Fruit fly (Drosophila melanogaster) whole organism, embryonic: ENCODE results near the gene CG14731.
A peak's percentile ranks its signal among the peaks of the same experiment; 100 is the strongest.

Source experiments
- Atf-2 ChIP-seq: fragments of 200-800 bp; sonication (Bioruptor generic); optimal IDR thresholded peaks from 2 replicates; lab custom pipeline; 2016; ENCODE audit warnings: missing biosample characterization, missing genetic modification characterization
- B-H2 ChIP-seq: fragments of 200-800 bp; sonication (Bioruptor generic); optimal IDR thresholded peaks from 2 replicates; lab custom pipeline; 2018; ENCODE audit warnings: missing biosample characterization, mild to moderate bottlenecking, missing genetic modification characterization
- Bgb ChIP-seq: fragments of 200-800 bp; sonication (Bioruptor generic); IDR thresholded peaks from 2 replicates; pipeline ENCODE4 v1.3.6; 2022; ENCODE audit warnings: missing biosample characterization, missing genetic modification characterization; ENCODE audit not compliant: partially characterized antibody
- CG10209 ChIP-seq: fragments of 200-800 bp; sonication (Bioruptor generic); optimal IDR thresholded peaks from 3 replicates; lab custom pipeline; 2017; ENCODE audit warnings: missing biosample characterization, mild to moderate bottlenecking, missing genetic modification characterization, missing genetic modification reagents
- CG10366 ChIP-seq: fragments of 200-800 bp; sonication (Bioruptor generic); IDR thresholded peaks from 2 replicates; pipeline ENCODE4 v1.3.6; 2022; ENCODE audit warnings: missing biosample characterization, missing genetic modification characterization
- CG11456 ChIP-seq: fragments of 200-800 bp; sonication (Bioruptor generic); IDR thresholded peaks from 3 replicates; pipeline ENCODE4 v1.3.6; 2022; ENCODE audit warnings: missing biosample characterization, missing genetic modification characterization
- CG12299 ChIP-seq: fragments of 200-800 bp; sonication (Bioruptor generic); optimal IDR thresholded peaks from 2 replicates; lab custom pipeline; 2018; ENCODE audit warnings: missing biosample characterization, mild to moderate bottlenecking, missing genetic modification characterization
- CG17568 ChIP-seq: fragments of 200-800 bp; sonication (Bioruptor generic); optimal IDR thresholded peaks from 2 replicates; lab custom pipeline; 2018; ENCODE audit warnings: missing biosample characterization, mild to moderate bottlenecking, missing genetic modification characterization, moderate library complexity
- CG18476 ChIP-seq: fragments of 200-800 bp; sonication (Bioruptor generic); optimal IDR thresholded peaks from 2 replicates; lab custom pipeline; 2016; ENCODE audit warnings: missing biosample characterization, mild to moderate bottlenecking, missing genetic modification characterization
- CG3065 ChIP-seq: fragments of 200-800 bp; sonication (Bioruptor generic); optimal IDR thresholded peaks from 2 replicates; lab custom pipeline; 2016; ENCODE audit warnings: missing biosample characterization, missing genetic modification characterization
- CG3281 ChIP-seq: fragments of 200-800 bp; sonication (Bioruptor generic); optimal IDR thresholded peaks from 3 replicates; lab custom pipeline; 2017; ENCODE audit warnings: missing biosample characterization, mild to moderate bottlenecking, missing genetic modification characterization
- CG4328 ChIP-seq: fragments of 200-800 bp; sonication (Bioruptor generic); optimal IDR thresholded peaks from 3 replicates; lab custom pipeline; 2017; ENCODE audit warnings: missing biosample characterization, missing genetic modification reagents, missing genetic modification characterization
- CG4854 ChIP-seq: fragments of 200-800 bp; sonication (Bioruptor generic); optimal IDR thresholded peaks from 2 replicates; lab custom pipeline; 2016; ENCODE audit warnings: missing biosample characterization, missing genetic modification characterization, inconsistent platforms
- CG6654 ChIP-seq: fragments of 200-800 bp; sonication (Bioruptor generic); optimal IDR thresholded peaks from 2 replicates; lab custom pipeline; 2017; ENCODE audit warnings: missing biosample characterization, mild to moderate bottlenecking, missing genetic modification characterization
- CG9437 ChIP-seq: fragments of 200-800 bp; sonication (Bioruptor generic); optimal IDR thresholded peaks from 2 replicates; lab custom pipeline; 2018; ENCODE audit warnings: missing biosample characterization, mild to moderate bottlenecking, missing genetic modification characterization
- CG9876 ChIP-seq: fragments of 200-800 bp; sonication (Bioruptor generic); optimal IDR thresholded peaks from 2 replicates; lab custom pipeline; 2016; ENCODE audit warnings: missing biosample characterization, missing genetic modification characterization
- Dip2 ChIP-seq: fragments of 200-800 bp; sonication (Bioruptor generic); IDR thresholded peaks from 2 replicates; pipeline ENCODE4 v1.3.6; 2022; ENCODE audit warnings: missing biosample characterization, missing genetic modification characterization
- GATAe ChIP-seq: fragments of 200-800 bp; sonication (Bioruptor generic); conservative IDR thresholded peaks from 2 replicates; pipeline ENCODE4 v1.3.6; 2022; ENCODE audit warnings: missing biosample characterization, missing genetic modification characterization
- Hand ChIP-seq: fragments of 200-800 bp; sonication (Bioruptor generic); optimal IDR thresholded peaks from 2 replicates; lab custom pipeline; 2017; ENCODE audit warnings: mild to moderate bottlenecking, missing biosample characterization, missing genetic modification reagents, missing genetic modification characterization
- HmgZ ChIP-seq: fragments of 200-800 bp; sonication (Bioruptor generic); optimal IDR thresholded peaks from 2 replicates; lab custom pipeline; 2018; ENCODE audit warnings: missing biosample characterization, mild to moderate bottlenecking, missing genetic modification characterization
- MBD-R2 ChIP-seq: fragments of 200-800 bp; sonication (Bioruptor generic); IDR thresholded peaks from 2 replicates; pipeline ENCODE4 v1.3.6; 2022; ENCODE audit warnings: missing biosample characterization, missing genetic modification characterization
- Max ChIP-seq: fragments of 200-800 bp; sonication (Bioruptor generic); optimal IDR thresholded peaks from 2 replicates; lab custom pipeline; 2016; ENCODE audit warnings: missing biosample characterization, mild to moderate bottlenecking, missing genetic modification characterization
- Mes4 ChIP-seq: fragments of 200-800 bp; sonication (Bioruptor generic); optimal IDR thresholded peaks from 2 replicates; lab custom pipeline; 2016; ENCODE audit warnings: missing biosample characterization, missing genetic modification characterization
- NC2β ChIP-seq: fragments of 200-800 bp; sonication (Bioruptor generic); optimal IDR thresholded peaks from 2 replicates; lab custom pipeline; 2016; ENCODE audit warnings: missing biosample characterization, missing genetic modification characterization
- Oaz ChIP-seq: fragments of 200-800 bp; sonication (Bioruptor generic); IDR thresholded peaks from 2 replicates; pipeline ENCODE4 v1.3.6; 2022; ENCODE audit warnings: missing biosample characterization, missing genetic modification characterization
- Six4 ChIP-seq: fragments of 200-800 bp; sonication (Bioruptor generic); optimal IDR thresholded peaks from 2 replicates; lab custom pipeline; 2016; ENCODE audit warnings: missing biosample characterization, missing genetic modification characterization
- Ssrp ChIP-seq: fragments of 200-800 bp; sonication (Bioruptor generic); optimal IDR thresholded peaks from 2 replicates; lab custom pipeline; 2018; ENCODE audit warnings: missing biosample characterization, mild to moderate bottlenecking, missing genetic modification characterization, moderate library complexity
- bigmax ChIP-seq: fragments of 200-800 bp; sonication (Bioruptor generic); optimal IDR thresholded peaks from 2 replicates; lab custom pipeline; 2018; ENCODE audit warnings: missing biosample characterization, mild to moderate bottlenecking, missing genetic modification characterization
- chif ChIP-seq, 2 experiments: fragments of 200-800 bp; sonication (Bioruptor generic); optimal IDR thresholded peaks; 3 replicates each; lab custom pipeline; 2016; ENCODE audit warnings: missing biosample characterization in 2 of 2, missing genetic modification characterization in 2 of 2
- disco-r ChIP-seq: fragments of 200-800 bp; sonication (Bioruptor generic); optimal IDR thresholded peaks from 2 replicates; lab custom pipeline; 2016; ENCODE audit warnings: missing biosample characterization, missing genetic modification characterization
- exex ChIP-seq: fragments of 200-800 bp; sonication (Bioruptor generic); optimal IDR thresholded peaks from 4 replicates; lab custom pipeline; 2018; ENCODE audit warnings: missing biosample characterization, mild to moderate bottlenecking, missing genetic modification characterization, moderate library complexity
- fd3F ChIP-seq: fragments of 200-800 bp; sonication (Bioruptor generic); optimal IDR thresholded peaks from 2 replicates; lab custom pipeline; 2018; ENCODE audit warnings: missing biosample characterization, mild to moderate bottlenecking, missing genetic modification characterization, moderate library complexity
- h ChIP-seq: fragments of >200 bp; optimal IDR thresholded peaks from 2 replicates; lab custom pipeline; 2017
- hb ChIP-seq: fragments of 200-800 bp; sonication (Bioruptor generic); IDR thresholded peaks from 3 replicates; pipeline ENCODE4 v1.3.6; 2022; ENCODE audit warnings: missing biosample characterization, missing genetic modification characterization; ENCODE audit not compliant: partially characterized antibody
- kah ChIP-seq: fragments of 200-800 bp; sonication (Bioruptor generic); optimal IDR thresholded peaks from 2 replicates; lab custom pipeline; 2018; ENCODE audit warnings: missing biosample characterization, mild to moderate bottlenecking, missing genetic modification characterization
- knrl ChIP-seq: fragments of 200-800 bp; sonication (Bioruptor generic); IDR thresholded peaks from 3 replicates; pipeline ENCODE4 v1.3.6; 2022; ENCODE audit warnings: missing biosample characterization, missing genetic modification characterization; ENCODE audit not compliant: partially characterized antibody
- lola ChIP-seq, 3 experiments: fragments of >200 bp in 2 of 3; fragments of 200-800 bp in 1 of 3; sonication (Bioruptor generic) in 1 of 3; optimal IDR thresholded peaks; 2 replicates each; lab custom pipeline; 2017 to 2019; ENCODE audit warnings: missing biosample characterization in 3 of 3, missing genetic modification characterization in 3 of 3, mild to moderate bottlenecking in 1 of 3, moderate library complexity in 1 of 3
- luna ChIP-seq: fragments of 200-800 bp; sonication (Bioruptor generic); optimal IDR thresholded peaks from 2 replicates; lab custom pipeline; 2016; ENCODE audit warnings: missing biosample characterization, missing genetic modification characterization
- nerfin-1 ChIP-seq: fragments of 200-800 bp; sonication (Bioruptor generic); optimal IDR thresholded peaks from 3 replicates; lab custom pipeline; 2019; ENCODE audit warnings: missing biosample characterization, mild to moderate bottlenecking, missing genetic modification characterization, moderate library complexity
- oc ChIP-seq: fragments of 200-800 bp; sonication (Bioruptor generic); optimal IDR thresholded peaks from 2 replicates; lab custom pipeline; 2018; ENCODE audit warnings: missing biosample characterization, mild to moderate bottlenecking, missing genetic modification characterization, moderate library complexity
- onecut ChIP-seq: fragments of 200-800 bp; sonication (Bioruptor generic); IDR thresholded peaks from 2 replicates; pipeline ENCODE4 v1.3.6; 2022; ENCODE audit warnings: missing biosample characterization, missing genetic modification characterization
- peb ChIP-seq: fragments of 200-800 bp; sonication (Bioruptor generic); IDR thresholded peaks from 2 replicates; pipeline ENCODE4 v1.3.6; 2022; ENCODE audit warnings: missing biosample characterization, missing genetic modification characterization
- pho ChIP-seq: fragments of 200-800 bp; sonication (Bioruptor generic); optimal IDR thresholded peaks from 2 replicates; lab custom pipeline; 2016; ENCODE audit warnings: missing biosample characterization, missing genetic modification characterization
- pnt ChIP-seq: fragments of 200-800 bp; sonication (Bioruptor generic); optimal IDR thresholded peaks from 3 replicates; lab custom pipeline; 2016; ENCODE audit warnings: missing biosample characterization, missing genetic modification characterization
- scrt ChIP-seq: fragments of 200-800 bp; sonication (Bioruptor generic); optimal IDR thresholded peaks from 2 replicates; lab custom pipeline; 2018; ENCODE audit warnings: missing biosample characterization, mild to moderate bottlenecking, missing genetic modification characterization, moderate library complexity
- sqz ChIP-seq: fragments of 200-800 bp; sonication (Bioruptor generic); optimal IDR thresholded peaks from 3 replicates; lab custom pipeline; 2018; ENCODE audit warnings: missing biosample characterization, mild to moderate bottlenecking, missing genetic modification characterization
- trem ChIP-seq: fragments of 200-800 bp; optimal IDR thresholded peaks from 3 replicates; lab custom pipeline; 2019; ENCODE audit warnings: missing biosample characterization, mild to moderate bottlenecking, missing genetic modification characterization, moderate library complexity
- twi ChIP-seq: fragments of 200-800 bp; optimal IDR thresholded peaks from 2 replicates; lab custom pipeline; 2019; ENCODE audit warnings: missing biosample characterization, mild to moderate bottlenecking, missing genetic modification characterization, moderate library complexity
- vvl ChIP-seq: fragments of 200-800 bp; sonication (Bioruptor generic); IDR thresholded peaks from 2 replicates; pipeline ENCODE4 v1.3.6; 2022; ENCODE audit warnings: missing biosample characterization, missing genetic modification characterization
- z ChIP-seq: fragments of 200-800 bp; sonication (Bioruptor generic); IDR thresholded peaks from 3 replicates; pipeline ENCODE4 v1.3.6; 2022; ENCODE audit warnings: missing biosample characterization, missing genetic modification characterization
- zfh1 ChIP-seq: fragments of 200-800 bp; sonication (Bioruptor generic); IDR thresholded peaks from 3 replicates; pipeline ENCODE4 v1.3.6; 2022; ENCODE audit warnings: missing biosample characterization, missing genetic modification characterization

CG14731 gene

dm6 chr3R:11962739-11963214 lies 31.7 kb downstream of the CG14731 start, which contains the start of the genes CG3281 and aurA (continued):
- TF ChIP-seq CG12299 (tag; lab: Kevin White, UChicago) = peak; percentile 10
- TF ChIP-seq B-H2 = peak; percentile 58
- no peak for TF ChIP-seq scrt (GFP tag; lab: Kevin White, UChicago)
- no peak for TF ChIP-seq CG6654 (GFP tag; lab: Kevin White, UChicago)
- 0 out of 3 replicates have a peak, but pooled peaks have one; percentile 64 for TF ChIP-seq CG11456 (GFP tag; lab: Robert Waterston, UW)
- TF ChIP-seq Six4 (GFP tag; lab: Kevin White, UChicago) = peak; percentile 59
- TF ChIP-seq CG4328 = peak; percentile 62
- TF ChIP-seq CG18476 (GFP tag; lab: Kevin White, UChicago) = peak; percentile 53
- peak; percentile 69 for TF ChIP-seq Max (GFP tag; lab: Kevin White, UChicago)
- TF ChIP-seq hb (GFP tag; lab: Robert Waterston, UW) = peak; percentile 94
- no peak for TF ChIP-seq h (lab: Kevin White, UChicago)
- TF ChIP-seq pnt = peak; percentile 69
- peak; percentile 65 for TF ChIP-seq nerfin-1 (tag; lab: Kevin White, UChicago)
- TF ChIP-seq bigmax (GFP tag; lab: Kevin White, UChicago) = no peak
- no peak for TF ChIP-seq Hand (GFP tag; lab: Kevin White, UChicago)
- TF ChIP-seq CG3281 (GFP tag; lab: Kevin White, UChicago) = peak; percentile 80
- no peak for TF ChIP-seq zfh1
- TF ChIP-seq z = no peak
- no peak for TF ChIP-seq kah (GFP tag; lab: Kevin White, UChicago)
- peak; percentile 89 for TF ChIP-seq pho (GFP tag; lab: Kevin White, UChicago)
- TF ChIP-seq knrl (GFP tag; lab: Robert Waterston, UW) = peak; percentile 99
- TF ChIP-seq fd3F (GFP tag; lab: Kevin White, UChicago) = peak; percentile 39
- TF ChIP-seq CG10209 = peak; percentile 56
- TF ChIP-seq lola (GFP tag; optimal IDR thresholded peaks at IDR 0.05; lab: Kevin White, UChicago) = peak in 1 of 3 experiments; percentile 80
- TF ChIP-seq luna (GFP tag; lab: Kevin White, UChicago) = peak; percentile 55
- TF ChIP-seq trem = peak; percentile 86
- peak; percentile 42 for TF ChIP-seq disco-r (GFP tag; lab: Kevin White, UChicago)
- peak; percentile 59 for TF ChIP-seq Atf-2 (GFP tag; lab: Kevin White, UChicago)
- peak; percentile 71 for TF ChIP-seq MBD-R2 (GFP tag; lab: Robert Waterston, UW)
- TF ChIP-seq CG9876 (GFP tag; lab: Kevin White, UChicago) = peak; percentile 68
- peak; percentile 61 for TF ChIP-seq vvl (GFP tag; lab: Robert Waterston, UW)
- no peak for TF ChIP-seq Dip2 (GFP tag; lab: Robert Waterston, UW)
- peak; percentile 1 for TF ChIP-seq CG3065 (GFP tag; lab: Kevin White, UChicago)
- peak; percentile 66 for TF ChIP-seq HmgZ (tag; lab: Kevin White, UChicago)
- TF ChIP-seq sqz = peak; percentile 73
- no peak for TF ChIP-seq oc (tag; lab: Kevin White, UChicago)
- no peak for TF ChIP-seq onecut (GFP tag; lab: Robert Waterston, UW)
- TF ChIP-seq CG9437 (GFP tag; lab: Kevin White, UChicago) = peak; percentile 9
- no peak for TF ChIP-seq GATAe (GFP tag; lab: Robert Waterston, UW)
- no peak for TF ChIP-seq CG17568 (GFP tag; lab: Kevin White, UChicago)
- no peak for TF ChIP-seq CG4854 (GFP tag; lab: Kevin White, UChicago)
- no peak for TF ChIP-seq peb (GFP tag; lab: Robert Waterston, UW)
- peak; percentile 75 for TF ChIP-seq twi (tag; lab: Kevin White, UChicago)
- TF ChIP-seq exex (tag; lab: Kevin White, UChicago) = no peak
- peak; percentile 21; the same call in 1 of the 2 replicates for TF ChIP-seq CG10366 (GFP tag; lab: Robert Waterston, UW)
- TF ChIP-seq Ssrp (tag; lab: Kevin White, UChicago) = peak; percentile 43
- TF ChIP-seq Oaz (GFP tag; lab: Robert Waterston, UW) = no peak
- peak; percentile 68 to 78 for TF ChIP-seq chif (GFP tag; optimal IDR thresholded peaks at IDR 0.05; lab: Kevin White, UChicago)
- peak; percentile 36 for TF ChIP-seq Mes4 (GFP tag; lab: Kevin White, UChicago)
- peak; percentile 93 for TF ChIP-seq Bgb (GFP tag; lab: Robert Waterston, UW)
- peak; percentile 76 for TF ChIP-seq NC2β
